Worm (Caenorhabditis elegans): ENCODE data around the gene Y116F11B.7.

- no peak for TF ChIP-seq unc-62 (GFP tag; optimal IDR thresholded peaks at IDR 0.05)
- no peak for TF ChIP-seq lsy-2 (tag; optimal IDR thresholded peaks at IDR 0.05)
- no peak for TF ChIP-seq zag-1 (tag; optimal IDR thresholded peaks at IDR 0.05)
Observed at ce11 chrV:19867883-19868282, 19.8 kb downstream of the Y116F11B.7 start, which contains the start of gene Y116F11B.9.

All from whole organism, L2 larva.